Worm (Caenorhabditis elegans) whole organism, L4 larva: ENCODE measurements around the gene sdha-1.
"Not testable (repeated sequence)": the region's sequence is repeated elsewhere in the genome, so short reads cannot be mapped to it uniquely, and the experiment has no call there.

ENCODE experiments used
- T26A8.4 ChIP-seq: fragments of 200-800 bp; sonication (Bioruptor generic); IDR thresholded peaks from 2 replicates; pipeline ENCODE4 v1.3.6; 2022; ENCODE audit warnings: missing genetic modification characterization, missing compliant biosample characterization
- Y48G9A.11 ChIP-seq: fragments of 200-800 bp; sonication (Bioruptor generic); IDR thresholded peaks from 2 replicates; pipeline ENCODE4 v1.3.6; 2022; ENCODE audit warnings: missing genetic modification reagents, missing genetic modification characterization, missing compliant biosample characterization
- Y75B8A.6 ChIP-seq: fragments of 200-800 bp; sonication (Bioruptor generic); IDR thresholded peaks from 2 replicates; pipeline ENCODE4 v1.3.6; 2022; ENCODE audit warnings: missing genetic modification reagents, missing genetic modification characterization, missing compliant biosample characterization
- aha-1 ChIP-seq: fragments of 150-350 bp; peaks from one replicate; lab custom pipeline; 2014; ENCODE audit warnings: missing biosample characterization, missing genetic modification characterization
- aly-2 ChIP-seq: sonication (generic microtip); optimal IDR thresholded peaks from 2 replicates; lab custom pipeline; 2018; ENCODE audit warnings: missing biosample characterization, missing genetic modification characterization
- ama-1 ChIP-seq: fragments of 150-350 bp; optimal IDR thresholded peaks from 2 replicates; lab custom pipeline; 2014; ENCODE audit warnings: inconsistent platforms, mixed read lengths
- ceh-20 ChIP-seq: fragments of 200-800 bp; sonication (Bioruptor generic); IDR thresholded peaks from 2 replicates; pipeline ENCODE4 v1.3.6; 2022; ENCODE audit warnings: missing genetic modification reagents, missing genetic modification characterization, missing compliant biosample characterization
- ceh-32 ChIP-seq: sonication (generic microtip); optimal IDR thresholded peaks from 2 replicates; lab custom pipeline; 2016; ENCODE audit warnings: mild to moderate bottlenecking, missing genetic modification characterization, missing compliant biosample characterization; ENCODE audit not compliant: poor library complexity
- ces-1 ChIP-seq: fragments of 150-350 bp; sonication (generic microtip); optimal IDR thresholded peaks from 4 replicates; lab custom pipeline; 2014; ENCODE audit warnings: missing biosample characterization, missing genetic modification reagents, missing genetic modification characterization
- daf-16 ChIP-seq, 3 experiments: sonication (generic microtip); optimal IDR thresholded peaks; 2 replicates each; lab custom pipeline; 2016 to 2017; ENCODE audit warnings: missing genetic modification characterization in 3 of 3, missing genetic modification reagents in 3 of 3, mild to moderate bottlenecking in 2 of 3, missing compliant biosample characterization in 2 of 3, missing biosample characterization in 1 of 3, moderate library complexity in 1 of 3
- daf-8 ChIP-seq: fragments of 200-800 bp; sonication (Bioruptor generic); IDR thresholded peaks from 2 replicates; pipeline ENCODE4 v1.3.6; 2022; ENCODE audit warnings: missing genetic modification characterization, missing compliant biosample characterization
- dmd-9 ChIP-seq: fragments of 200-800 bp; sonication (Bioruptor generic); IDR thresholded peaks from 2 replicates; pipeline ENCODE4 v1.3.6; 2022; ENCODE audit warnings: missing genetic modification reagents, missing genetic modification characterization, missing compliant biosample characterization
- dpl-1 ChIP-seq: fragments of 150-350 bp; optimal IDR thresholded peaks from 2 replicates; lab custom pipeline; 2014; ENCODE audit warnings: missing biosample characterization, missing genetic modification reagents, missing genetic modification characterization
- egl-27 ChIP-seq: sonication (generic microtip); optimal IDR thresholded peaks from 3 replicates; lab custom pipeline; 2017; ENCODE audit warnings: missing biosample characterization, missing genetic modification reagents, missing genetic modification characterization
- hlh-30 ChIP-seq: sonication (generic microtip); optimal IDR thresholded peaks from 2 replicates; lab custom pipeline; 2017; ENCODE audit warnings: antibody characterized with exemption, mild to moderate bottlenecking, missing genetic modification characterization, missing compliant biosample characterization; ENCODE audit not compliant: insufficient read depth
- lin-13 ChIP-seq: fragments of 150-350 bp; optimal IDR thresholded peaks from 2 replicates; lab custom pipeline; 2014; ENCODE audit warnings: missing biosample characterization, missing genetic modification reagents, missing genetic modification characterization
- lin-15B ChIP-seq: fragments of 150-350 bp; sonication (generic microtip); optimal IDR thresholded peaks from 3 replicates; lab custom pipeline; 2014; ENCODE audit warnings: missing biosample characterization, missing genetic modification characterization
- lsy-2 ChIP-seq, 2 experiments: fragments of 150-350 bp in 1 of 2; sonication (generic microtip) in 1 of 2; optimal IDR thresholded peaks; 2 replicates each; lab custom pipeline; 2014 to 2017; ENCODE audit warnings: missing biosample characterization in 2 of 2, missing genetic modification characterization in 2 of 2
- madf-5 ChIP-seq, 2 experiments: fragments of 200-800 bp; sonication (Bioruptor generic); IDR thresholded peaks; 2 replicates each; pipeline ENCODE4 v1.3.6; 2022; ENCODE audit warnings: missing compliant biosample characterization in 2 of 2, missing genetic modification characterization in 2 of 2
- mdt-29 ChIP-seq: fragments of 200-800 bp; sonication (Bioruptor generic); IDR thresholded peaks from 2 replicates; pipeline ENCODE4 v1.3.6; 2022; ENCODE audit warnings: missing genetic modification reagents, missing genetic modification characterization, missing compliant biosample characterization
- mxl-2 ChIP-seq: fragments of 200-800 bp; sonication (Bioruptor generic); conservative IDR thresholded peaks from 2 replicates; pipeline ENCODE4 v1.3.6; 2022; ENCODE audit warnings: missing genetic modification reagents, missing genetic modification characterization, missing compliant biosample characterization
- nhr-102 ChIP-seq: sonication (generic microtip); optimal IDR thresholded peaks from 2 replicates; lab custom pipeline; 2016; ENCODE audit warnings: mild to moderate bottlenecking, missing genetic modification characterization, moderate library complexity, missing compliant biosample characterization
- nhr-11 ChIP-seq: fragments of 150-350 bp; optimal IDR thresholded peaks from 2 replicates; lab custom pipeline; 2014; ENCODE audit warnings: missing biosample characterization, missing genetic modification characterization
- nhr-111 ChIP-seq: fragments of 200-800 bp; sonication (Bioruptor generic); optimal IDR thresholded peaks from 2 replicates; lab custom pipeline; 2018; ENCODE audit warnings: mild to moderate bottlenecking, missing genetic modification characterization, missing compliant biosample characterization
- nhr-41 ChIP-seq: fragments of 200-800 bp; sonication (Bioruptor generic); IDR thresholded peaks from 2 replicates; pipeline ENCODE4 v1.3.6; 2022; ENCODE audit warnings: missing genetic modification reagents, missing genetic modification characterization, missing compliant biosample characterization
- nhr-42 ChIP-seq: fragments of 200-800 bp; sonication (Bioruptor generic); IDR thresholded peaks from 2 replicates; pipeline ENCODE4 v1.3.6; 2022; ENCODE audit warnings: missing genetic modification characterization, missing compliant biosample characterization
- saeg-2 ChIP-seq: fragments of 200-800 bp; sonication (Bioruptor generic); IDR thresholded peaks from 2 replicates; pipeline ENCODE4 v1.3.6; 2022; ENCODE audit warnings: missing genetic modification reagents, missing genetic modification characterization, missing compliant biosample characterization
- sdz-12 ChIP-seq: fragments of 200-800 bp; sonication (Bioruptor generic); optimal IDR thresholded peaks from 2 replicates; lab custom pipeline; 2018; ENCODE audit warnings: mild to moderate bottlenecking, missing genetic modification characterization, missing compliant biosample characterization
- snpc-1.2 ChIP-seq: fragments of 200-800 bp; sonication (Bioruptor generic); IDR thresholded peaks from 2 replicates; pipeline ENCODE4 v1.3.6; 2022; ENCODE audit warnings: missing genetic modification reagents, missing genetic modification characterization, missing compliant biosample characterization
- spr-3 ChIP-seq: fragments of 200-800 bp; sonication (Bioruptor generic); optimal IDR thresholded peaks from 2 replicates; lab custom pipeline; 2018; ENCODE audit warnings: mild to moderate bottlenecking, missing genetic modification characterization, missing compliant biosample characterization
- tra-1 ChIP-seq: fragments of 200-800 bp; sonication (Bioruptor generic); IDR thresholded peaks from 2 replicates; pipeline ENCODE4 v1.3.6; 2022; ENCODE audit warnings: missing genetic modification reagents, missing genetic modification characterization, missing compliant biosample characterization
- unc-39 ChIP-seq: sonication (generic microtip); optimal IDR thresholded peaks from 2 replicates; lab custom pipeline; 2017; ENCODE audit warnings: missing biosample characterization, missing genetic modification characterization
- zip-2 ChIP-seq: fragments of 150-350 bp; optimal IDR thresholded peaks from 2 replicates; lab custom pipeline; 2014; ENCODE audit warnings: missing biosample characterization, missing genetic modification characterization

Gene sdha-1

DNA sequence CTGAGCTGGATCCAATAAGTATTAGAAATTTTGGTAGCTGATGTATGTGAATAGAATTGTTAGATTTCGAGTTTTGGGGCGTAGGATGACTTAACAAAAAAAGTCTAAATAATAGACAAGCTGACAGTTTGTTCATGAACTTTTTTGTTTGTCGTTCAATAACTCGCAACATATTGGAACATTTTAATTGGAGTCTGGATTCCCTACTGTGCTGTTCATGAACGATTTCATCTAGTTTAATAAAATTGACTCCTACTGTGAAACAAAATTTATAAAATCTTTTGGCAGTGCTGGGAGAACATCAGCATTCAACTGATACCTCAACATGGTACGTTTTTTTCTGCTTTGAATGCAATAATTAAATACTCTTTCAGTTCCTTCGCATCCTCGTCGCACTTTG lies 4.3 kb downstream of the sdha-1 start, which contains the start of gene nspc-7:
TSS of gene nspc-7 (plus strand) at position 301 of the 400 bp plus-strand sequence.
- TF ChIP-seq Y75B8A.6, tra-1, dmd-9 (GFP tag; lab: Robert Waterston, UW): not testable (repeated sequence)

DNA sequence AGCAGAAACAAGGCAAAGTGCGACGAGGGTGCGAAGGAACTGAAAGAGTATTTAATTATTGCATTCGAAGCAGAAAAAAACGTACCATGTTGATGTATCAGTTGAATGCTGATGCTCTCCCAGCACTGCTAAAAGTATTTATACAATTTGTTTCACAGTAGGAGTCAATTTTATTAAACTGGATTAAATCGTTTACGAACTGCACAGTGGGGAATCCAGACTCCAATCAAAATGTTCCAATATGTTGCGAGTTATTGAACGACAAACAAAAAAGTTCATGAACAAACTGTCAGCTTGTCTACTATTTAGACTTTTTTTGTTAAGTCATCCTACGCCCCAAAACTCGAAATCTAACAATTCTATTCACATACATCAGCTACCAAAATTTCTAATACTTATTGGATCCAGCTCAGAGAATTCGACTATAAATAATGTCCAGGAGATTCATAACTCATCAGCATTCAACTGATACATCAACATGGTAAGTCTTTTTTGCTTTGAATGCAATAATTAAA lies 7.5 kb downstream of the sdha-1 start, which contains the start of the genes nspc-4 and nspc-5:
TSS of gene nspc-4 (minus strand) at position 101 of the 515 bp plus-strand sequence.
TSS of gene nspc-5 (plus strand) at position 465 of the 515 bp plus-strand sequence.
- not testable (repeated sequence) for TF ChIP-seq ceh-20 (GFP tag; lab: Robert Waterston, UW); aha-1; saeg-2 (GFP tag; lab: Robert Waterston, UW)

ce11 chrX:8536791-8537190 lies 9.0 kb downstream of the sdha-1 start, which contains the start of gene nspc-3:
nspc-3 (plus strand) TSS chrX:8537091.
- TF ChIP-seq nhr-42 (GFP tag; lab: Robert Waterston, UW) (no peak), dpl-1 (GFP tag; lab: Kevin White, UChicago) (no peak), mxl-2 (GFP tag; lab: Robert Waterston, UW) (no peak), ama-1 (lab: Kevin White, UChicago) (no peak), snpc-1.2 (no peak), mdt-29 (GFP tag; lab: Robert Waterston, UW) (no peak), ceh-20 (GFP tag; lab: Robert Waterston, UW) (no peak), nhr-41 (no peak), zip-2 (no peak), ceh-32 (tag; lab: Kevin White, UChicago) (no peak), unc-39 (tag; lab: Kevin White, UChicago) (no peak), lsy-2 (tag; optimal IDR thresholded peaks at IDR 0.05; lab: Kevin White, UChicago) (no peak), daf-16 (GFP tag; optimal IDR thresholded peaks at IDR 0.05; lab: Kevin White, UChicago) (no peak), daf-16 (tag; optimal IDR thresholded peaks at IDR 0.05; lab: Kevin White, UChicago) (no peak), sdz-12 (GFP tag; lab: Kevin White, UChicago) (no peak), daf-8 (GFP tag; lab: Robert Waterston, UW) (no peak), egl-27 (no peak), nhr-102 (tag; lab: Kevin White, UChicago) (no peak)

- TF ChIP-seq ces-1; nhr-11; lsy-2 (tag; optimal IDR thresholded peaks at IDR 0.05; lab: Kevin White, UChicago): not testable (repeated sequence)
Observed at ce11 chrX:8535006-8535405, 10.8 kb downstream of the sdha-1 start, which contains the start of gene nspc-1. nspc-1 (minus strand) TSS chrX:8535106.

ce11 chrX:8527950-8528349 lies 17.9 kb downstream of the sdha-1 start, which contains the start of gene flp-5:
flp-5 (plus strand) TSS chrX:8528250.
- TF ChIP-seq madf-5 (GFP tag; IDR thresholded peaks at IDR 0.05; lab: Robert Waterston, UW): no peak
- no peak for TF ChIP-seq ama-1 (lab: Kevin White, UChicago)
- TF ChIP-seq dmd-9 (GFP tag; lab: Robert Waterston, UW): no peak
- TF ChIP-seq lin-15B (tag; lab: Kevin White, UChicago): no peak
- no peak for TF ChIP-seq nhr-111

ce11 chrX:8523000-8523399 lies 22.8 kb downstream of the sdha-1 start:
- no peak for TF ChIP-seq spr-3 (GFP tag; lab: Kevin White, UChicago)
- no peak for TF ChIP-seq Y48G9A.11 (GFP tag; lab: Robert Waterston, UW)
- no peak for TF ChIP-seq T26A8.4 (GFP tag; lab: Robert Waterston, UW)
- TF ChIP-seq ces-1: no peak
- no peak for TF ChIP-seq snpc-1.2
- no peak for TF ChIP-seq hlh-30
- TF ChIP-seq tra-1 (GFP tag; lab: Robert Waterston, UW): no peak
- no peak for TF ChIP-seq aly-2
- no peak for TF ChIP-seq lin-13 (GFP tag; lab: Kevin White, UChicago)
